Fruit fly (Drosophila melanogaster): ENCODE data around the gene subdued.

The subdued gene

dm6 chr3R:19642092-19642892 lies at the start of gene subdued:
subdued (minus strand) TSS chr3R:19642722.
- TF ChIP-seq Opbp (GFP tag; IDR thresholded peaks at IDR 0.05; ENCODE audit: partially characterized antibody) (peak; percentile 19; the same call in 2 of the 3 replicates), chinmo (GFP tag; IDR thresholded peaks at IDR 0.05; ENCODE audit: partially characterized antibody) (0 out of 4 replicates have a peak, but pooled peaks have one; percentile 30), lilli (GFP tag; optimal IDR thresholded peaks at IDR 0.05) (no peak), croc (GFP tag; conservative IDR thresholded peaks at IDR 0.05) (0 out of 3 replicates have a peak, but pooled peaks have one; percentile 8), wor (GFP tag; IDR thresholded peaks at IDR 0.05) (no peak), ci (GFP tag; IDR thresholded peaks at IDR 0.05) (peak; percentile 57; the same call in 1 of the 3 replicates), CG12769 (tag; optimal IDR thresholded peaks at IDR 0.05) (peak; percentile 74), hkb (optimal IDR thresholded peaks at IDR 0.05) (no peak), hkb (GFP tag; IDR thresholded peaks at IDR 0.05) (no peak), Xbp1 (GFP tag; optimal IDR thresholded peaks at IDR 0.05) (no peak), gcm (GFP tag; optimal IDR thresholded peaks at IDR 0.05) (no peak), CG13287 (GFP tag; IDR thresholded peaks at IDR 0.05; ENCODE audit: partially characterized antibody) (no peak), trem (tag; optimal IDR thresholded peaks at IDR 0.05) (no peak), CG17385 (GFP tag; optimal IDR thresholded peaks at IDR 0.05) (peak; percentile 83), fd102C (GFP tag; optimal IDR thresholded peaks at IDR 0.05) (no peak), az2 (GFP tag; optimal IDR thresholded peaks at IDR 0.05) (no peak), E2f2 (GFP tag; IDR thresholded peaks at IDR 0.05) (peak; percentile 90), Pdp1 (GFP tag; optimal IDR thresholded peaks at IDR 0.05) (peak in 1 of 2 experiments; percentile 51), Dbx (GFP tag; IDR thresholded peaks at IDR 0.05) (no peak), hbn (GFP tag; IDR thresholded peaks at IDR 0.05; ENCODE audit: partially characterized antibody) (no peak), Mes4 (GFP tag; optimal IDR thresholded peaks at IDR 0.05) (no peak), crol (GFP tag; IDR thresholded peaks at IDR 0.05) (peak; percentile 91), bbx (GFP tag; IDR thresholded peaks at IDR 0.05; ENCODE audit: partially characterized antibody) (peak; percentile 38), sug (tag; optimal IDR thresholded peaks at IDR 0.05) (peak; percentile 32), CG1233 (GFP tag; optimal IDR thresholded peaks at IDR 0.05) (no peak), NC2β (GFP tag; optimal IDR thresholded peaks at IDR 0.05) (no peak), oc (tag; optimal IDR thresholded peaks at IDR 0.05) (no peak), seq (GFP tag; IDR thresholded peaks at IDR 0.05) (0 out of 2 replicates have a peak, but pooled peaks have one; percentile 24), usp (GFP tag; optimal IDR thresholded peaks at IDR 0.05) (no peak), tin (GFP tag; optimal IDR thresholded peaks at IDR 0.05) (no peak), rib (GFP tag; IDR thresholded peaks at IDR 0.05) (peak; percentile 29; the same call in 1 of the 2 replicates), cg (GFP tag; optimal IDR thresholded peaks at IDR 0.05) (peak; percentile 55), Bgb (GFP tag; IDR thresholded peaks at IDR 0.05; ENCODE audit: partially characterized antibody) (no peak), Awh (GFP tag; IDR thresholded peaks at IDR 0.05) (no peak), HLH4C (GFP tag; IDR thresholded peaks at IDR 0.05; ENCODE audit: partially characterized antibody) (peak; percentile 65), vfl (GFP tag; optimal IDR thresholded peaks at IDR 0.05) (no peak), CG3726 (GFP tag; IDR thresholded peaks at IDR 0.05) (0 out of 3 replicates have a peak, but pooled peaks have one; percentile 3), fd64A (GFP tag; optimal IDR thresholded peaks at IDR 0.05) (no peak), lola (GFP tag; optimal IDR thresholded peaks at IDR 0.05) (no peak), zf30C (GFP tag; optimal IDR thresholded peaks at IDR 0.05) (no peak), Sin3A (optimal IDR thresholded peaks at IDR 0.05) (peak; percentile 7), H15 (GFP tag; IDR thresholded peaks at IDR 0.05) (no peak), YL-1 (GFP tag; optimal IDR thresholded peaks at IDR 0.05) (peak; percentile 15), Kr (GFP tag; optimal IDR thresholded peaks at IDR 0.05) (no peak), CG34224 (GFP tag; IDR thresholded peaks at IDR 0.05; ENCODE audit: partially characterized antibody) (peak; percentile 60; the same call in 1 of the 3 replicates), inv (GFP tag; IDR thresholded peaks at IDR 0.05; ENCODE audit: partially characterized antibody) (peak; percentile 30; the same call in 1 of the 2 replicates), E2f1 (GFP tag; IDR thresholded peaks at IDR 0.05) (no peak), sob (GFP tag; IDR thresholded peaks at IDR 0.05) (no peak)

Data from whole organism, embryonic.